Fruit fly (Drosophila melanogaster): ENCODE results near the gene IP3K1.

Gene IP3K1

dm6 chr2L:9739685-9740084, 42.5 kb upstream of the IP3K1 start:
- TF ChIP-seq onecut (GFP tag; IDR thresholded peaks at IDR 0.05), result peak; percentile 67
- no peak for TF ChIP-seq Doc3 (GFP tag; IDR thresholded peaks at IDR 0.05; ENCODE audit: partially characterized antibody)

- peak; percentile 92 for TF ChIP-seq Deaf1 (tag; optimal IDR thresholded peaks at IDR 0.05)
- TF ChIP-seq CG12104 (GFP tag; optimal IDR thresholded peaks at IDR 0.05), result no peak
- no peak for TF ChIP-seq jumu (GFP tag; optimal IDR thresholded peaks at IDR 0.05)
- TF ChIP-seq CG11504 (tag; optimal IDR thresholded peaks at IDR 0.05), result no peak
- TF ChIP-seq abd-A (tag; optimal IDR thresholded peaks at IDR 0.05), result peak; percentile 64
- TF ChIP-seq cwo (GFP tag; optimal IDR thresholded peaks at IDR 0.05), result no peak
- peak; percentile 49 for TF ChIP-seq ewg (GFP tag; optimal IDR thresholded peaks at IDR 0.05)
- TF ChIP-seq CG8290 (GFP tag; optimal IDR thresholded peaks at IDR 0.05), result no peak
- peak in 1 of 2 experiments; percentile 27 for TF ChIP-seq CG8290 (tag; optimal IDR thresholded peaks at IDR 0.05)
- TF ChIP-seq CG9817 (tag; optimal IDR thresholded peaks at IDR 0.05), result no peak
- no peak for TF ChIP-seq CG7556 (GFP tag; optimal IDR thresholded peaks at IDR 0.05)
- TF ChIP-seq CG31224 (GFP tag; IDR thresholded peaks at IDR 0.05), result 0 out of 2 replicates have a peak, but pooled peaks have one; percentile 9
- no peak for TF ChIP-seq CG14050 (GFP tag; IDR thresholded peaks at IDR 0.05)
- 0 out of 3 replicates have a peak, but pooled peaks have one; percentile 7 for TF ChIP-seq knrl (GFP tag; IDR thresholded peaks at IDR 0.05; ENCODE audit: partially characterized antibody)
- no peak for TF ChIP-seq jing (GFP tag; optimal IDR thresholded peaks at IDR 0.05)
- TF ChIP-seq CG34376 (GFP tag; optimal IDR thresholded peaks at IDR 0.05), result no peak
- TF ChIP-seq Ets65A (GFP tag), result peak; percentile 75
- no peak for TF ChIP-seq Lim3 (GFP tag; IDR thresholded peaks at IDR 0.05)
- peak; percentile 1 for TF ChIP-seq CG10543 (GFP tag; optimal IDR thresholded peaks at IDR 0.05)
- no peak for TF ChIP-seq CG14965 (GFP tag; optimal IDR thresholded peaks at IDR 0.05; ENCODE audit: borderline replicate concordance)
- no peak for TF ChIP-seq Neu2 (GFP tag; optimal IDR thresholded peaks at IDR 0.05; ENCODE audit: borderline replicate concordance)
- TF ChIP-seq sisA (GFP tag; IDR thresholded peaks at IDR 0.05), result no peak
- TF ChIP-seq chm (GFP tag; IDR thresholded peaks at IDR 0.05), result no peak
- TF ChIP-seq CG16779 (GFP tag; IDR thresholded peaks at IDR 0.05), result 0 out of 2 replicates have a peak, but pooled peaks have one; percentile 24
- no peak for TF ChIP-seq CG6683 (GFP tag; optimal IDR thresholded peaks at IDR 0.05)
- no peak for TF ChIP-seq CG1602 (GFP tag; optimal IDR thresholded peaks at IDR 0.05)
- TF ChIP-seq nom (GFP tag; optimal IDR thresholded peaks at IDR 0.05), result no peak
- TF ChIP-seq lola (GFP tag; optimal IDR thresholded peaks at IDR 0.05), result no peak
- TF ChIP-seq dpn (GFP tag; optimal IDR thresholded peaks at IDR 0.05), result no peak
- TF ChIP-seq CG13894 (tag; optimal IDR thresholded peaks at IDR 0.05), result peak; percentile 39
- no peak for TF ChIP-seq CG11247 (GFP tag; IDR thresholded peaks at IDR 0.05)
- TF ChIP-seq CG18764 (GFP tag; optimal IDR thresholded peaks at IDR 0.05), result no peak
Measured at dm6 chr2L:9743823-9744222, 38.4 kb upstream of the IP3K1 start.

dm6 chr2L:9744634-9745033, 37.5 kb upstream of the IP3K1 start:
- TF ChIP-seq CG8765 (GFP tag; IDR thresholded peaks at IDR 0.05) (no peak), CG9727 (GFP tag; optimal IDR thresholded peaks at IDR 0.05) (no peak), CG3847 (GFP tag; IDR thresholded peaks at IDR 0.05) (no peak), CG10209 (GFP tag; optimal IDR thresholded peaks at IDR 0.05) (no peak), onecut (GFP tag; IDR thresholded peaks at IDR 0.05) (no peak), corto (GFP tag; optimal IDR thresholded peaks at IDR 0.05) (no peak), CG30403 (GFP tag; optimal IDR thresholded peaks at IDR 0.05) (no peak), CG17802 (tag; optimal IDR thresholded peaks at IDR 0.05) (no peak), Optix (GFP tag; IDR thresholded peaks at IDR 0.05) (no peak), hbn (GFP tag; IDR thresholded peaks at IDR 0.05; ENCODE audit: partially characterized antibody) (no peak), CG4617 (GFP tag; optimal IDR thresholded peaks at IDR 0.05; ENCODE audit: borderline replicate concordance) (no peak), Camta (GFP tag; optimal IDR thresholded peaks at IDR 0.05) (no peak), Sox102F (GFP tag; optimal IDR thresholded peaks at IDR 0.05) (no peak), ssp (GFP tag; IDR thresholded peaks at IDR 0.05) (no peak), Trl (optimal IDR thresholded peaks at IDR 0.05) (peak; percentile 39 to 75), Trl (GFP tag; optimal IDR thresholded peaks at IDR 0.05) (no peak), CG33557 (GFP tag; optimal IDR thresholded peaks at IDR 0.05) (no peak), ranshi (GFP tag; IDR thresholded peaks at IDR 0.05) (no peak), Deaf1 (tag; optimal IDR thresholded peaks at IDR 0.05) (peak; percentile 72)
